Fruit fly (Drosophila melanogaster) whole organism, prepupa: ENCODE measurements around the gene CG9777.
A peak's percentile ranks its signal among the peaks of the same experiment; 100 is the strongest.

Experiments
- CG16779 ChIP-seq: fragments of 200-800 bp; sonication (Bioruptor generic); optimal IDR thresholded peaks from 3 replicates; lab custom pipeline; 2017; ENCODE audit warnings: missing biosample characterization, mild to moderate bottlenecking, missing genetic modification characterization
- Lpt ChIP-seq: fragments of 200-800 bp; sonication (Bioruptor generic); optimal IDR thresholded peaks from 3 replicates; lab custom pipeline; 2016; ENCODE audit warnings: missing biosample characterization, missing genetic modification characterization
- Sox14 ChIP-seq: fragments of 200-800 bp; sonication (Bioruptor generic); optimal IDR thresholded peaks from 3 replicates; lab custom pipeline; 2016; ENCODE audit warnings: missing biosample characterization, missing genetic modification characterization
- esn ChIP-seq: fragments of 200-800 bp; sonication (Bioruptor generic); optimal IDR thresholded peaks from 2 replicates; lab custom pipeline; 2016; ENCODE audit warnings: missing biosample characterization, mild to moderate bottlenecking, missing genetic modification characterization, moderate library complexity
- pdm3 ChIP-seq: fragments of 200-800 bp; sonication (Bioruptor generic); optimal IDR thresholded peaks from 3 replicates; lab custom pipeline; 2016; ENCODE audit warnings: missing biosample characterization, missing genetic modification characterization
- svp ChIP-seq: fragments of 200-800 bp; sonication (Bioruptor generic); peaks from one replicate; lab custom pipeline; 2016; ENCODE audit warnings: missing biosample characterization, missing genetic modification characterization

DNA sequence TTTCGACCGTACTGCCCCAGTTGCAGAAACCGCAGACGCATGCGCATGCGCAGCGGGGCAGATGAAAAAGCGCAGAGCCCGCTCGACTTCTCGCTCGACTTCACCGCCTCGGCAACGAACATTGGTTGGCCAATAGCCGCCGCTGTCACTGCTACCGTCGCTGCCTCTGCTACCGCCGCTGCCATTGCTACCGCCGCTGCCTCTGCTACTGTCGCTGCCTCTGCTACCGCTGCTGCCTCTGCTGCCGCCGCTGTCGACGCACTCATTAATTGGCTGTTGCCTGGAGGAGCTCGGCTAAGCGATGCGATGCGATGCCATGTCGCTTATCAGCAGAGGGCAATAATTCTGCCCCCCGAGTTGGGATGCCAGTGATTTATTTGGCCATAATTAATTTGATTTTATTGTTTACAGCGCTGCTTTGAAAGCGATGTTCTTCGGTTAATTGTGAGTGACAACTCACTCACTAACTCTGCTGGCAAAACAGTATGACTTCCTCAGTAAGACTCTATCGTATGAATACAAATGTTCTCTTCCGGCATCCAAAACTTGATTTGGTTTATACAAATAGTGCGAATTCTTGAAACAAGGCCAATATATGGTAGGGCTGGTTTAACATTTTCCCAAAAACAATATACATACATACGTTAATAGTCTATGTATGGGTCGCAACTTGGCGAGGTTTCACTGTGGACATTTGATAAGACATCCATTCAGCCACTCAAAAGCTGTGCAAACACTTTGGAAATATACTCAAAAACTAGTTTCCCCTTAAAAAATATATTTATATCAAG is 38.9 kb upstream of the CG9777 start:
- no peak for TF ChIP-seq Lpt (GFP tag; lab: Kevin White, UChicago)
- no peak for TF ChIP-seq Sox14 (GFP tag; lab: Kevin White, UChicago)
- TF ChIP-seq esn = peak; percentile 3
- TF ChIP-seq CG16779 (tag; lab: Kevin White, UChicago) = no peak
- peak; percentile 6 for TF ChIP-seq pdm3 (GFP tag; lab: Kevin White, UChicago)
- peak; percentile 90 for TF ChIP-seq svp (GFP tag; lab: Kevin White, UChicago)
